Worm (Caenorhabditis elegans) whole organism, midembryonic: Measurements from ENCODE around the gene C06H5.6.
"Not testable (repeated sequence)": the region's sequence is repeated elsewhere in the genome, so short reads cannot be mapped to it uniquely, and the experiment has no call there.

Source experiments
- T22C8.4 ChIP-seq: fragments of 200-800 bp; sonication (Bioruptor generic); IDR thresholded peaks from 2 replicates; pipeline ENCODE4 v1.3.6; 2022; ENCODE audit warnings: missing genetic modification characterization, missing compliant biosample characterization
- cog-1 ChIP-seq: sonication (generic microtip); optimal IDR thresholded peaks from 2 replicates; lab custom pipeline; 2016; ENCODE audit warnings: missing genetic modification characterization, missing compliant biosample characterization
- tab-1 ChIP-seq: fragments of 200-800 bp; sonication (Bioruptor generic); IDR thresholded peaks from 2 replicates; pipeline ENCODE4 v1.3.6; 2022; ENCODE audit warnings: missing genetic modification characterization, missing compliant biosample characterization
- ztf-29 ChIP-seq: fragments of 200-800 bp; sonication (Bioruptor generic); IDR thresholded peaks from 2 replicates; pipeline ENCODE4 v1.3.6; 2022; ENCODE audit warnings: missing genetic modification reagents, missing genetic modification characterization, missing compliant biosample characterization

ce11 chrV:17865309-17865708 lies 23.5 kb downstream of the C06H5.6 start, which contains the start of gene Y59A8A.8:
- not testable (repeated sequence) for TF ChIP-seq T22C8.4 (GFP tag; lab: Robert Waterston, UW); cog-1 (tag; lab: Kevin White, UChicago); ztf-29; tab-1 (GFP tag; lab: Robert Waterston, UW)
